Fruit fly (Drosophila melanogaster) whole organism, embryonic: Measurements from ENCODE around the gene CG7601.

Experiments used
- B-H2 ChIP-seq: fragments of 200-800 bp; sonication (Bioruptor generic); optimal IDR thresholded peaks from 2 replicates; lab custom pipeline; 2018; ENCODE audit warnings: missing biosample characterization, mild to moderate bottlenecking, missing genetic modification characterization
- CG10147 ChIP-seq: fragments of 200-800 bp; sonication (Bioruptor generic); optimal IDR thresholded peaks from 2 replicates; lab custom pipeline; 2019; ENCODE audit warnings: missing biosample characterization, mild to moderate bottlenecking, missing genetic modification characterization, moderate library complexity
- CG10366 ChIP-seq: fragments of 200-800 bp; sonication (Bioruptor generic); IDR thresholded peaks from 2 replicates; pipeline ENCODE4 v1.3.6; 2022; ENCODE audit warnings: missing biosample characterization, missing genetic modification characterization
- CG10543 ChIP-seq: fragments of 200-800 bp; sonication (Bioruptor generic); optimal IDR thresholded peaks from 3 replicates; lab custom pipeline; 2017; ENCODE audit warnings: missing biosample characterization, mild to moderate bottlenecking, missing genetic modification characterization, moderate library complexity
- CG11504 ChIP-seq: fragments of 200-800 bp; sonication (Bioruptor generic); optimal IDR thresholded peaks from 3 replicates; lab custom pipeline; 2019; ENCODE audit warnings: missing biosample characterization, mild to moderate bottlenecking, missing genetic modification characterization, moderate library complexity
- CG13296 ChIP-seq: fragments of 200-800 bp; sonication (Bioruptor generic); optimal IDR thresholded peaks from 3 replicates; lab custom pipeline; 2018; ENCODE audit warnings: missing biosample characterization, mild to moderate bottlenecking, missing genetic modification characterization
- CG1529 ChIP-seq: fragments of 200-800 bp; sonication (Bioruptor generic); optimal IDR thresholded peaks from 3 replicates; lab custom pipeline; 2018; ENCODE audit warnings: missing biosample characterization, missing genetic modification characterization
- CG1602 ChIP-seq: fragments of 200-800 bp; sonication (Bioruptor generic); optimal IDR thresholded peaks from 3 replicates; lab custom pipeline; 2016; ENCODE audit warnings: missing biosample characterization, missing genetic modification characterization
- CG17912 ChIP-seq: fragments of 200-800 bp; sonication (Bioruptor generic); optimal IDR thresholded peaks from 2 replicates; lab custom pipeline; 2018; ENCODE audit warnings: missing biosample characterization, mild to moderate bottlenecking, missing genetic modification characterization
- CG2202 ChIP-seq: fragments of 200-800 bp; sonication (Bioruptor generic); optimal IDR thresholded peaks from 2 replicates; lab custom pipeline; 2018; ENCODE audit warnings: missing biosample characterization, mild to moderate bottlenecking, missing genetic modification characterization
- CG2678 ChIP-seq: fragments of 200-800 bp; sonication (Bioruptor generic); optimal IDR thresholded peaks from 3 replicates; lab custom pipeline; 2019; ENCODE audit warnings: missing biosample characterization, mild to moderate bottlenecking, missing genetic modification characterization, moderate library complexity
- CG32532 ChIP-seq: fragments of 200-800 bp; sonication (Bioruptor generic); IDR thresholded peaks from 2 replicates; pipeline ENCODE4 v1.3.6; 2022; ENCODE audit warnings: missing biosample characterization, missing genetic modification characterization
- CG5245 ChIP-seq: fragments of 200-800 bp; sonication (Bioruptor generic); optimal IDR thresholded peaks from 3 replicates; lab custom pipeline; 2016; ENCODE audit warnings: missing biosample characterization, missing genetic modification characterization
- CG9215 ChIP-seq: fragments of 200-800 bp; sonication (Bioruptor generic); IDR thresholded peaks from 2 replicates; pipeline ENCODE4 v1.3.6; 2022; ENCODE audit warnings: missing biosample characterization, missing genetic modification characterization
- CG9609 ChIP-seq: fragments of 200-800 bp; sonication (Bioruptor generic); optimal IDR thresholded peaks from 3 replicates; lab custom pipeline; 2016; ENCODE audit warnings: missing biosample characterization, missing genetic modification characterization
- CG9932 ChIP-seq: fragments of 200-800 bp; sonication (Bioruptor generic); IDR thresholded peaks from 2 replicates; pipeline ENCODE4 v1.3.6; 2022; ENCODE audit warnings: missing biosample characterization, missing genetic modification characterization
- D ChIP-seq, 2 experiments: fragments of 200-800 bp in 1 of 2; fragments of >200 bp in 1 of 2; sonication (Bioruptor generic) in 1 of 2; optimal IDR thresholded peaks; 2 replicates in 1 of 2; 3 replicates in 1 of 2; lab custom pipeline; 2017; ENCODE audit warnings: mild to moderate bottlenecking in 1 of 2, missing biosample characterization in 1 of 2, missing genetic modification characterization in 1 of 2, missing genetic modification reagents in 1 of 2
- MBD-R2 ChIP-seq: fragments of 200-800 bp; sonication (Bioruptor generic); IDR thresholded peaks from 2 replicates; pipeline ENCODE4 v1.3.6; 2022; ENCODE audit warnings: missing biosample characterization, missing genetic modification characterization
- Meics ChIP-seq: fragments of 200-800 bp; sonication (Bioruptor generic); optimal IDR thresholded peaks from 2 replicates; lab custom pipeline; 2017; ENCODE audit warnings: missing biosample characterization, mild to moderate bottlenecking, missing genetic modification characterization
- NFAT ChIP-seq: fragments of 200-800 bp; sonication (Bioruptor generic); IDR thresholded peaks from 2 replicates; pipeline ENCODE4 v1.3.6; 2022; ENCODE audit warnings: missing biosample characterization, missing genetic modification characterization
- Nf-YB ChIP-seq: fragments of 200-800 bp; sonication (Bioruptor generic); optimal IDR thresholded peaks from 3 replicates; lab custom pipeline; 2019; ENCODE audit warnings: missing biosample characterization, mild to moderate bottlenecking, missing genetic modification characterization, moderate library complexity
- Nf-YC ChIP-seq: fragments of 200-800 bp; optimal IDR thresholded peaks from 3 replicates; lab custom pipeline; 2019; ENCODE audit warnings: missing biosample characterization, mild to moderate bottlenecking, missing genetic modification characterization, moderate library complexity
- Oaz ChIP-seq: fragments of 200-800 bp; sonication (Bioruptor generic); IDR thresholded peaks from 2 replicates; pipeline ENCODE4 v1.3.6; 2022; ENCODE audit warnings: missing biosample characterization, missing genetic modification characterization
- Rfx ChIP-seq: fragments of 200-800 bp; sonication (Bioruptor generic); IDR thresholded peaks from 2 replicates; pipeline ENCODE4 v1.3.6; 2022; ENCODE audit warnings: missing biosample characterization, missing genetic modification characterization
- Trl ChIP-seq, 3 experiments: fragments of >200 bp in 2 of 3; fragments of 200-800 bp in 1 of 3; sonication (Bioruptor generic) in 1 of 3; optimal IDR thresholded peaks; 2 replicates in 1 of 3; 3 replicates in 2 of 3; lab custom pipeline; 2016 to 2017; ENCODE audit warnings: missing biosample characterization in 1 of 3, missing genetic modification characterization in 1 of 3
- gcm2 ChIP-seq: fragments of 200-800 bp; sonication (Bioruptor generic); optimal IDR thresholded peaks from 2 replicates; lab custom pipeline; 2016; ENCODE audit warnings: missing biosample characterization, missing genetic modification characterization
- gem ChIP-seq: fragments of 200-800 bp; sonication (Bioruptor generic); optimal IDR thresholded peaks from 2 replicates; lab custom pipeline; 2019; ENCODE audit warnings: missing biosample characterization, mild to moderate bottlenecking, missing genetic modification characterization, moderate library complexity
- grau ChIP-seq: fragments of 200-800 bp; optimal IDR thresholded peaks from 3 replicates; lab custom pipeline; 2019; ENCODE audit warnings: missing biosample characterization, mild to moderate bottlenecking, missing genetic modification characterization, moderate library complexity
- ind ChIP-seq: fragments of 200-800 bp; sonication (Bioruptor generic); optimal IDR thresholded peaks from 3 replicates; lab custom pipeline; 2016; ENCODE audit warnings: missing biosample characterization, missing genetic modification characterization
- kay ChIP-seq: fragments of 200-800 bp; sonication (Bioruptor generic); optimal IDR thresholded peaks from 2 replicates; lab custom pipeline; 2016; ENCODE audit warnings: missing biosample characterization, missing genetic modification characterization
- nom ChIP-seq: fragments of 200-800 bp; sonication (Bioruptor generic); optimal IDR thresholded peaks from 2 replicates; lab custom pipeline; 2017; ENCODE audit warnings: missing biosample characterization, missing genetic modification characterization, mild to moderate bottlenecking, moderate library complexity, missing genetic modification reagents
- row ChIP-seq: fragments of 200-800 bp; sonication (Bioruptor generic); IDR thresholded peaks from 3 replicates; pipeline ENCODE4 v1.3.6; 2022; ENCODE audit warnings: missing biosample characterization, missing genetic modification characterization
- sd ChIP-seq: fragments of 200-800 bp; sonication (Bioruptor generic); optimal IDR thresholded peaks from 3 replicates; lab custom pipeline; 2018; ENCODE audit warnings: missing biosample characterization, mild to moderate bottlenecking, missing genetic modification characterization, moderate library complexity
- slbo ChIP-seq: fragments of 200-800 bp; sonication (Bioruptor generic); IDR thresholded peaks from 2 replicates; pipeline ENCODE4 v1.3.6; 2022; ENCODE audit warnings: missing biosample characterization, missing genetic modification characterization
- tin ChIP-seq: fragments of 200-800 bp; sonication (Bioruptor generic); optimal IDR thresholded peaks from 3 replicates; lab custom pipeline; 2016; ENCODE audit warnings: missing biosample characterization, missing genetic modification characterization

The CG7601 gene

dm6 chr3R:29761569-29761968, 25.0 kb upstream of the CG7601 start:
- TF ChIP-seq CG9932 (GFP tag; lab: Robert Waterston, UW) = peak; percentile 45
- no peak for TF ChIP-seq Nf-YB (GFP tag; lab: Kevin White, UChicago)
- peak; percentile 26 for TF ChIP-seq gem (tag; lab: Kevin White, UChicago)
- no peak for TF ChIP-seq ind
- no peak for TF ChIP-seq nom (GFP tag; lab: Kevin White, UChicago)
- peak; percentile 9 for TF ChIP-seq grau (tag; lab: Kevin White, UChicago)
- TF ChIP-seq row (GFP tag; lab: Robert Waterston, UW) = peak; percentile 55; the same call in 2 of the 3 replicates
- TF ChIP-seq CG5245 (GFP tag; lab: Kevin White, UChicago) = no peak
- peak; percentile 7; the same call in 1 of the 2 replicates for TF ChIP-seq CG10366 (GFP tag; lab: Robert Waterston, UW)
- TF ChIP-seq MBD-R2 (GFP tag; lab: Robert Waterston, UW) = peak; percentile 16; the same call in 1 of the 2 replicates
- TF ChIP-seq Rfx (GFP tag; lab: Robert Waterston, UW) = peak; percentile 25; the same call in 1 of the 2 replicates
- TF ChIP-seq slbo (GFP tag; lab: Robert Waterston, UW) = peak; percentile 47; the same call in 1 of the 2 replicates
- TF ChIP-seq CG9609 (GFP tag; lab: Kevin White, UChicago) = no peak
- peak; percentile 40 for TF ChIP-seq kay (GFP tag; lab: Kevin White, UChicago)
- TF ChIP-seq, all 482 proteins: peak for 9

dm6 chr3R:29760042-29760441, 23.5 kb upstream of the CG7601 start:
- TF ChIP-seq gem (tag; lab: Kevin White, UChicago) (peak; percentile 11), D (optimal IDR thresholded peaks at IDR 0.05; lab: Kevin White, UChicago) (no peak), D (GFP tag; optimal IDR thresholded peaks at IDR 0.05; lab: Kevin White, UChicago) (no peak), Rfx (GFP tag; lab: Robert Waterston, UW) (peak; percentile 21; the same call in 1 of the 2 replicates), row (GFP tag; lab: Robert Waterston, UW) (peak; percentile 50), Trl (optimal IDR thresholded peaks at IDR 0.05; lab: Kevin White, UChicago) (peak; percentile 28 to 57), Trl (GFP tag; optimal IDR thresholded peaks at IDR 0.05; lab: Kevin White, UChicago) (no peak), Meics (GFP tag; lab: Kevin White, UChicago) (peak; percentile 1), CG13296 (GFP tag; lab: Kevin White, UChicago) (no peak), CG11504 (tag; lab: Kevin White, UChicago) (peak; percentile 13), gcm2 (GFP tag; lab: Kevin White, UChicago) (no peak), grau (tag; lab: Kevin White, UChicago) (peak; percentile 26), CG17912 (GFP tag; lab: Kevin White, UChicago) (no peak), CG32532 (GFP tag; lab: Robert Waterston, UW) (peak; percentile 49; the same call in 1 of the 2 replicates), CG2678 (tag; lab: Kevin White, UChicago) (peak; percentile 6), CG9215 (GFP tag; lab: Robert Waterston, UW) (no peak), NFAT (GFP tag; lab: Robert Waterston, UW) (0 out of 2 replicates have a peak, but pooled peaks have one; percentile 25)

dm6 chr3R:29758734-29759131, 22.2 kb upstream of the CG7601 start:
- TF ChIP-seq CG2202 (tag; lab: Kevin White, UChicago) (no peak), CG1602 (no peak), B-H2 (GFP tag; lab: Kevin White, UChicago) (no peak), sd (tag; lab: Kevin White, UChicago) (peak; percentile 52), Oaz (GFP tag; lab: Robert Waterston, UW) (no peak), CG10543 (no peak), tin (GFP tag; lab: Kevin White, UChicago) (no peak), CG1529 (GFP tag; lab: Kevin White, UChicago) (no peak), Nf-YB (GFP tag; lab: Kevin White, UChicago) (peak; percentile 59), CG10147 (GFP tag; lab: Kevin White, UChicago) (no peak), Nf-YC (peak; percentile 69)
